Fruit fly (Drosophila melanogaster): Measurements from ENCODE around the gene Atg18a.
A peak's percentile ranks its signal among the peaks of the same experiment; 100 is the strongest.

The Atg18a gene

dm6 chr3L:8191042-8191613 is 4.5 kb downstream of the Atg18a start, which contains the start of gene MED24 (continued):
- no peak for TF ChIP-seq CG33213 (GFP tag; optimal IDR thresholded peaks at IDR 0.05)
- no peak for TF ChIP-seq disco-r (GFP tag; optimal IDR thresholded peaks at IDR 0.05)
- peak; percentile 9 for TF ChIP-seq grau (tag; optimal IDR thresholded peaks at IDR 0.05)
- no peak for TF ChIP-seq inv (GFP tag; IDR thresholded peaks at IDR 0.05; ENCODE audit: partially characterized antibody)
- TF ChIP-seq CG34224 (GFP tag; IDR thresholded peaks at IDR 0.05; ENCODE audit: partially characterized antibody) = peak; percentile 22; the same call in 1 of the 3 replicates
- no peak for TF ChIP-seq B-H1 (GFP tag; IDR thresholded peaks at IDR 0.05)
- no peak for TF ChIP-seq Dfd (GFP tag; optimal IDR thresholded peaks at IDR 0.05)
- no peak for TF ChIP-seq CG11504 (tag; optimal IDR thresholded peaks at IDR 0.05)
- TF ChIP-seq stwl (tag; optimal IDR thresholded peaks at IDR 0.05) = peak; percentile 82
- no peak for TF ChIP-seq bab2 (GFP tag; optimal IDR thresholded peaks at IDR 0.05)
- no peak for TF ChIP-seq tgo (GFP tag; IDR thresholded peaks at IDR 0.05)
- peak; percentile 27 for TF ChIP-seq phol (tag; optimal IDR thresholded peaks at IDR 0.05)
- peak; percentile 47 for TF ChIP-seq pzg (GFP tag; optimal IDR thresholded peaks at IDR 0.05)
- no peak for TF ChIP-seq Spps (tag; optimal IDR thresholded peaks at IDR 0.05)
- no peak for TF ChIP-seq nmo (GFP tag; optimal IDR thresholded peaks at IDR 0.05)
- TF ChIP-seq MESR4 (GFP tag; optimal IDR thresholded peaks at IDR 0.05) = peak; percentile 59
- TF ChIP-seq fd3F (GFP tag; optimal IDR thresholded peaks at IDR 0.05) = no peak
- no peak for TF ChIP-seq bsh (GFP tag; optimal IDR thresholded peaks at IDR 0.05)
- TF ChIP-seq Dp (GFP tag; optimal IDR thresholded peaks at IDR 0.05) = peak; percentile 75
- no peak for TF ChIP-seq odd (GFP tag; optimal IDR thresholded peaks at IDR 0.05)
- peak; percentile 54 for TF ChIP-seq CG15514 (GFP tag; optimal IDR thresholded peaks at IDR 0.05)
- no peak for TF ChIP-seq ham (GFP tag; IDR thresholded peaks at IDR 0.05)
- TF ChIP-seq CG9797 (GFP tag; optimal IDR thresholded peaks at IDR 0.05) = peak; percentile 42
- no peak for TF ChIP-seq Scr (GFP tag; IDR thresholded peaks at IDR 0.05; ENCODE audit: partially characterized antibody)

- no peak for TF ChIP-seq CG10366 (GFP tag; IDR thresholded peaks at IDR 0.05)
- no peak for TF ChIP-seq CG34422 (GFP tag; IDR thresholded peaks at IDR 0.05)
- TF ChIP-seq Adf1 (GFP tag; IDR thresholded peaks at IDR 0.05) = no peak
- TF ChIP-seq CG17829 (tag; optimal IDR thresholded peaks at IDR 0.05) = no peak
- no peak for TF ChIP-seq chn (GFP tag; optimal IDR thresholded peaks at IDR 0.05)
- no peak for TF ChIP-seq CG1024 (GFP tag; IDR thresholded peaks at IDR 0.05)
- TF ChIP-seq Ssrp (tag; optimal IDR thresholded peaks at IDR 0.05) = no peak
- no peak for TF ChIP-seq Lhr (GFP tag; optimal IDR thresholded peaks at IDR 0.05)
- no peak for TF ChIP-seq disco-r (GFP tag; optimal IDR thresholded peaks at IDR 0.05)
- no peak for TF ChIP-seq sd (tag; optimal IDR thresholded peaks at IDR 0.05)
Observed at dm6 chr3L:8193016-8193415, 6.4 kb downstream of the Atg18a start, which contains the start of gene CG7387. TSS of gene CG7387 (minus strand) at chr3L:8193116.

- peak; percentile 82 for TF ChIP-seq Hr3 (GFP tag; optimal IDR thresholded peaks at IDR 0.05)
- TF ChIP-seq CG10431 (GFP tag; optimal IDR thresholded peaks at IDR 0.05) = peak; percentile 48
- TF ChIP-seq CG15011 (GFP tag; optimal IDR thresholded peaks at IDR 0.05) = no peak
- no peak for TF ChIP-seq ash1 (GFP tag; optimal IDR thresholded peaks at IDR 0.05)
- TF ChIP-seq Ptx1 (GFP tag; IDR thresholded peaks at IDR 0.05) = peak; percentile 73
- no peak for TF ChIP-seq odd (GFP tag; optimal IDR thresholded peaks at IDR 0.05)
- TF ChIP-seq CG14965 (GFP tag; optimal IDR thresholded peaks at IDR 0.05; ENCODE audit: borderline replicate concordance) = no peak
- peak; percentile 54 for TF ChIP-seq psq (GFP tag; optimal IDR thresholded peaks at IDR 0.05)
- TF ChIP-seq CG13624 (GFP tag; optimal IDR thresholded peaks at IDR 0.05) = peak; percentile 31
- TF ChIP-seq CG8089 (GFP tag; optimal IDR thresholded peaks at IDR 0.05) = no peak
- TF ChIP-seq H2.0 (GFP tag; IDR thresholded peaks at IDR 0.05) = peak; percentile 54
- peak; percentile 63 for TF ChIP-seq CG17359 (tag; optimal IDR thresholded peaks at IDR 0.05)
- TF ChIP-seq peb (GFP tag; IDR thresholded peaks at IDR 0.05) = peak; percentile 43; the same call in 1 of the 2 replicates
- peak; percentile 36 for TF ChIP-seq Ets97D (GFP tag; optimal IDR thresholded peaks at IDR 0.05)
- TF ChIP-seq ems (GFP tag; optimal IDR thresholded peaks at IDR 0.05) = no peak
- TF ChIP-seq emc (GFP tag; optimal IDR thresholded peaks at IDR 0.05) = no peak
- no peak for TF ChIP-seq CkIIα-i1 (GFP tag; IDR thresholded peaks at IDR 0.05)
- TF ChIP-seq pzg (GFP tag; optimal IDR thresholded peaks at IDR 0.05) = peak; percentile 55
Observed at dm6 chr3L:8197779-8198279, 11.2 kb downstream of the Atg18a start, which contains the start of the genes UbcE2M and Dhps. TSS of gene UbcE2M (minus strand) at chr3L:8197987. TSS of gene Dhps (plus strand) at chr3L:8198207.

Data from whole organism, embryonic.